Fruit fly (Drosophila melanogaster): ENCODE measurements around the gene Cpr62Bc.

Cpr62Bc gene

dm6 chr3L:1802802-1803201 is 39.1 kb downstream of the Cpr62Bc start, which contains the start of the genes JTBR and CG42676:
TSS of gene JTBR (minus strand) at chr3L:1802856.
TSS of gene CG42676 (plus strand) at chr3L:1803107.
- TF ChIP-seq cnc (optimal IDR thresholded peaks at IDR 0.05) (no peak), bab1 (GFP tag; optimal IDR thresholded peaks at IDR 0.05) (peak; percentile 45), pad (GFP tag; optimal IDR thresholded peaks at IDR 0.05) (peak; percentile 4), CG11617 (GFP tag; optimal IDR thresholded peaks at IDR 0.05) (peak; percentile 17), Clk (GFP tag; optimal IDR thresholded peaks at IDR 0.05) (no peak), CG1620 (GFP tag; optimal IDR thresholded peaks at IDR 0.05) (no peak), kay (GFP tag; ENCODE audit: borderline replicate concordance) (no peak), tj (GFP tag; optimal IDR thresholded peaks at IDR 0.05) (no peak), CG7101 (tag; optimal IDR thresholded peaks at IDR 0.05) (no peak), CG33017 (tag; optimal IDR thresholded peaks at IDR 0.05) (no peak), CG5204 (GFP tag; optimal IDR thresholded peaks at IDR 0.05) (no peak), Hr96 (GFP tag; optimal IDR thresholded peaks at IDR 0.05) (no peak), Mnt (GFP tag; optimal IDR thresholded peaks at IDR 0.05) (peak; percentile 48), CG7045 (GFP tag; optimal IDR thresholded peaks at IDR 0.05) (no peak), toe (GFP tag; optimal IDR thresholded peaks at IDR 0.05) (peak; percentile 39), CG14711 (tag; optimal IDR thresholded peaks at IDR 0.05) (peak; percentile 25), ovo (GFP tag; optimal IDR thresholded peaks at IDR 0.05) (no peak), CG12768 (GFP tag; optimal IDR thresholded peaks at IDR 0.05) (no peak), cic (GFP tag; optimal IDR thresholded peaks at IDR 0.05) (peak; percentile 22), Crg-1 (GFP tag; optimal IDR thresholded peaks at IDR 0.05) (no peak)

- TF ChIP-seq Mnt (GFP tag; optimal IDR thresholded peaks at IDR 0.05) (no peak), CG7045 (GFP tag; optimal IDR thresholded peaks at IDR 0.05) (no peak), bab1 (GFP tag; optimal IDR thresholded peaks at IDR 0.05) (peak; percentile 39), CG14711 (tag; optimal IDR thresholded peaks at IDR 0.05) (peak; percentile 97)
Measured at dm6 chr3L:1798649-1799048, 43.2 kb downstream of the Cpr62Bc start, which contains the start of gene Patj. TSS of gene Patj (plus strand) at chr3L:1798803.

dm6 chr3L:1797005-1797404 is 44.9 kb downstream of the Cpr62Bc start, which contains the start of gene CG12020:
TSS of gene CG12020 (plus strand) at chr3L:1797305.
- TF ChIP-seq Clk (GFP tag; optimal IDR thresholded peaks at IDR 0.05) (no peak), CG1620 (GFP tag; optimal IDR thresholded peaks at IDR 0.05) (no peak), CG33017 (tag; optimal IDR thresholded peaks at IDR 0.05) (no peak), kay (GFP tag; ENCODE audit: borderline replicate concordance) (no peak), CG7101 (tag; optimal IDR thresholded peaks at IDR 0.05) (no peak), ovo (GFP tag; optimal IDR thresholded peaks at IDR 0.05) (no peak), pad (GFP tag; optimal IDR thresholded peaks at IDR 0.05) (no peak), toe (GFP tag; optimal IDR thresholded peaks at IDR 0.05) (no peak), CG14711 (tag; optimal IDR thresholded peaks at IDR 0.05) (no peak), Hr96 (GFP tag; optimal IDR thresholded peaks at IDR 0.05) (no peak)

dm6 chr3L:1794943-1795696 is 46.8 kb downstream of the Cpr62Bc start, which contains the start of the genes alpha-Spec, dlt and Cdc37:
TSS of gene alpha-Spec (minus strand) at chr3L:1795328.
TSS of gene dlt (minus strand) at chr3L:1795328.
TSS of gene Cdc37 (plus strand) at chr3L:1795392.
- TF ChIP-seq CG1620 (GFP tag; optimal IDR thresholded peaks at IDR 0.05): no peak
- TF ChIP-seq cic (GFP tag; optimal IDR thresholded peaks at IDR 0.05): peak; percentile 15
- peak; percentile 44 for TF ChIP-seq CG14711 (tag; optimal IDR thresholded peaks at IDR 0.05)
- TF ChIP-seq CG12768 (GFP tag; optimal IDR thresholded peaks at IDR 0.05): peak; percentile 44
- peak; percentile 22 for TF ChIP-seq CG33017 (tag; optimal IDR thresholded peaks at IDR 0.05)
- peak; percentile 68 for TF ChIP-seq bab1 (GFP tag; optimal IDR thresholded peaks at IDR 0.05)
- TF ChIP-seq CG5204 (GFP tag; optimal IDR thresholded peaks at IDR 0.05): no peak
- TF ChIP-seq Mnt (GFP tag; optimal IDR thresholded peaks at IDR 0.05): peak; percentile 16
- no peak for TF ChIP-seq kay (GFP tag; ENCODE audit: borderline replicate concordance)
- TF ChIP-seq ovo (GFP tag; optimal IDR thresholded peaks at IDR 0.05): no peak
- no peak for TF ChIP-seq Crg-1 (GFP tag; optimal IDR thresholded peaks at IDR 0.05)
- peak; percentile 50 for TF ChIP-seq CG7101 (tag; optimal IDR thresholded peaks at IDR 0.05)

- TF ChIP-seq pad (GFP tag; optimal IDR thresholded peaks at IDR 0.05) (peak; percentile 89), CG33017 (tag; optimal IDR thresholded peaks at IDR 0.05) (peak; percentile 22), Crg-1 (GFP tag; optimal IDR thresholded peaks at IDR 0.05) (peak; percentile 44), cic (GFP tag; optimal IDR thresholded peaks at IDR 0.05) (peak; percentile 76), bab1 (GFP tag; optimal IDR thresholded peaks at IDR 0.05) (peak; percentile 48), tj (GFP tag; optimal IDR thresholded peaks at IDR 0.05) (no peak), CG12768 (GFP tag; optimal IDR thresholded peaks at IDR 0.05) (peak; percentile 55), CG7045 (GFP tag; optimal IDR thresholded peaks at IDR 0.05) (peak; percentile 10), Mnt (GFP tag; optimal IDR thresholded peaks at IDR 0.05) (peak; percentile 56), Clk (GFP tag; optimal IDR thresholded peaks at IDR 0.05) (no peak), ovo (GFP tag; optimal IDR thresholded peaks at IDR 0.05) (peak; percentile 81), CG7101 (tag; optimal IDR thresholded peaks at IDR 0.05) (peak; percentile 61), CG11617 (GFP tag; optimal IDR thresholded peaks at IDR 0.05) (peak; percentile 34), CG14711 (tag; optimal IDR thresholded peaks at IDR 0.05) (no peak)
Measured at dm6 chr3L:1794164-1794942, 47.5 kb downstream of the Cpr62Bc start.

Data from whole organism, adult.